Worm (Caenorhabditis elegans) whole organism, mixed stage, embryonic: ENCODE results near the gene Y51B9A.7.

Experiments
- M03D4.4 ChIP-seq: sonication (generic microtip); optimal IDR thresholded peaks from 2 replicates; lab custom pipeline; 2017; ENCODE audit warnings: mild to moderate bottlenecking, missing genetic modification characterization, missing compliant biosample characterization
- bed-3 ChIP-seq: fragments of 200-800 bp; sonication (Bioruptor generic); optimal IDR thresholded peaks from 3 replicates; lab custom pipeline; 2018; ENCODE audit warnings: mild to moderate bottlenecking, missing genetic modification characterization, moderate library complexity, missing compliant biosample characterization
- blmp-1 ChIP-seq: fragments of 150-350 bp; optimal IDR thresholded peaks from 2 replicates; lab custom pipeline; 2014; ENCODE audit warnings: missing biosample characterization, missing genetic modification characterization
- ceh-43 ChIP-seq: fragments of 200-800 bp; sonication (Bioruptor generic); optimal IDR thresholded peaks from 2 replicates; lab custom pipeline; 2018; ENCODE audit warnings: mild to moderate bottlenecking, missing genetic modification characterization, moderate library complexity, missing compliant biosample characterization
- ceh-83 ChIP-seq: fragments of 200-800 bp; sonication (Bioruptor generic); optimal IDR thresholded peaks from 2 replicates; lab custom pipeline; 2018; ENCODE audit warnings: mild to moderate bottlenecking, missing genetic modification characterization, missing compliant biosample characterization
- ces-1 ChIP-seq: fragments of 150-350 bp; optimal IDR thresholded peaks from 2 replicates; lab custom pipeline; 2014; ENCODE audit warnings: missing biosample characterization, missing genetic modification reagents, missing genetic modification characterization
- cnd-1 ChIP-seq: fragments of 200-800 bp; sonication (Bioruptor generic); optimal IDR thresholded peaks from 2 replicates; lab custom pipeline; 2018; ENCODE audit warnings: mild to moderate bottlenecking, missing genetic modification characterization, missing compliant biosample characterization
- drap-1 ChIP-seq: fragments of 200-800 bp; sonication (Bioruptor generic); optimal IDR thresholded peaks from 3 replicates; lab custom pipeline; 2018; ENCODE audit warnings: mild to moderate bottlenecking, missing genetic modification characterization, missing compliant biosample characterization
- elt-3 ChIP-seq: fragments of 150-350 bp; optimal IDR thresholded peaks from 2 replicates; lab custom pipeline; 2014; ENCODE audit warnings: missing biosample characterization, missing genetic modification characterization
- flh-1 ChIP-seq: fragments of 200-800 bp; sonication (Bioruptor generic); optimal IDR thresholded peaks from 2 replicates; lab custom pipeline; 2018; ENCODE audit warnings: mild to moderate bottlenecking, missing genetic modification characterization, moderate library complexity, missing compliant biosample characterization
- ham-2 ChIP-seq: fragments of 200-800 bp; sonication (Bioruptor generic); optimal IDR thresholded peaks from 2 replicates; lab custom pipeline; 2018; ENCODE audit warnings: mild to moderate bottlenecking, missing genetic modification characterization, missing compliant biosample characterization
- hlh-1 ChIP-seq: fragments of 150-350 bp; optimal IDR thresholded peaks from 2 replicates; lab custom pipeline; 2014; ENCODE audit warnings: missing biosample characterization, missing genetic modification reagents, missing genetic modification characterization
- lin-13 ChIP-seq: fragments of 150-350 bp; optimal IDR thresholded peaks from 2 replicates; lab custom pipeline; 2014; ENCODE audit warnings: missing biosample characterization, missing genetic modification characterization
- lin-32 ChIP-seq: fragments of 200-800 bp; sonication (Bioruptor generic); optimal IDR thresholded peaks from 2 replicates; lab custom pipeline; 2018; ENCODE audit warnings: mild to moderate bottlenecking, missing genetic modification characterization, missing compliant biosample characterization
- lsy-2 ChIP-seq: fragments of 150-350 bp; optimal IDR thresholded peaks from 2 replicates; lab custom pipeline; 2014; ENCODE audit warnings: missing biosample characterization, missing genetic modification characterization
- mab-5 ChIP-seq: fragments of 150-350 bp; optimal IDR thresholded peaks from 2 replicates; lab custom pipeline; 2014; ENCODE audit warnings: missing biosample characterization, missing genetic modification characterization
- mep-1 ChIP-seq: fragments of 150-350 bp; optimal IDR thresholded peaks from 2 replicates; lab custom pipeline; 2017; ENCODE audit warnings: missing biosample characterization, missing genetic modification reagents, missing genetic modification characterization, inconsistent platforms
- mls-2 ChIP-seq: sonication (generic microtip); optimal IDR thresholded peaks from 2 replicates; lab custom pipeline; 2016; ENCODE audit warnings: mild to moderate bottlenecking, missing genetic modification characterization, moderate library complexity, missing compliant biosample characterization
- nhr-12 ChIP-seq: fragments of 150-350 bp; optimal IDR thresholded peaks from 2 replicates; lab custom pipeline; 2014; ENCODE audit warnings: missing biosample characterization, missing genetic modification characterization
- nhr-2 ChIP-seq: fragments of 150-350 bp; optimal IDR thresholded peaks from 2 replicates; lab custom pipeline; 2014; ENCODE audit warnings: missing biosample characterization, missing genetic modification characterization
- nhr-76 ChIP-seq: sonication (generic microtip); optimal IDR thresholded peaks from 2 replicates; lab custom pipeline; 2017; ENCODE audit warnings: missing biosample characterization, missing genetic modification characterization
- pha-4 ChIP-seq: fragments of 150-350 bp; optimal IDR thresholded peaks from 2 replicates; lab custom pipeline; 2018; ENCODE audit warnings: missing biosample characterization, missing genetic modification reagents, missing genetic modification characterization
- sem-2 ChIP-seq: fragments of 200-800 bp; sonication (Bioruptor generic); optimal IDR thresholded peaks from 2 replicates; lab custom pipeline; 2018; ENCODE audit warnings: mild to moderate bottlenecking, missing genetic modification characterization, missing compliant biosample characterization
- sptf-1 ChIP-seq: sonication (generic microtip); optimal IDR thresholded peaks from 2 replicates; lab custom pipeline; 2017; ENCODE audit warnings: mild to moderate bottlenecking, missing genetic modification characterization, moderate library complexity, missing compliant biosample characterization
- tbx-8 ChIP-seq: fragments of 200-800 bp; sonication (Bioruptor generic); optimal IDR thresholded peaks from 2 replicates; lab custom pipeline; 2018; ENCODE audit warnings: mild to moderate bottlenecking, missing genetic modification characterization, moderate library complexity, missing compliant biosample characterization
- unc-120 ChIP-seq: sonication (generic microtip); optimal IDR thresholded peaks from 2 replicates; lab custom pipeline; 2017; ENCODE audit warnings: missing genetic modification characterization, missing compliant biosample characterization; ENCODE audit not compliant: poor library complexity, severe bottlenecking
- unc-39 ChIP-seq: fragments of 150-350 bp; optimal IDR thresholded peaks from 2 replicates; lab custom pipeline; 2014; ENCODE audit warnings: missing biosample characterization, missing genetic modification characterization
- unc-62 ChIP-seq: fragments of 150-350 bp; optimal IDR thresholded peaks from 2 replicates; lab custom pipeline; 2014; ENCODE audit warnings: missing biosample characterization, missing genetic modification reagents, missing genetic modification characterization
- zip-8 ChIP-seq: fragments of 150-350 bp; optimal IDR thresholded peaks from 2 replicates; lab custom pipeline; 2014; ENCODE audit warnings: missing biosample characterization, missing genetic modification characterization
- ztf-11 ChIP-seq: fragments of 150-350 bp; optimal IDR thresholded peaks from 2 replicates; lab custom pipeline; 2014; ENCODE audit warnings: missing biosample characterization, missing genetic modification characterization

Gene Y51B9A.7

ce11 chrII:9436009-9436408, 36.2 kb downstream of the Y51B9A.7 start, which contains the start of gene kin-16:
Gene kin-16 (minus strand): TSS chrII:9436109.
- no peak for TF ChIP-seq nhr-2 (tag; lab: Kevin White, UChicago)
- TF ChIP-seq M03D4.4 (tag; lab: Kevin White, UChicago) = no peak
- no peak for TF ChIP-seq sem-2
- no peak for TF ChIP-seq tbx-8 (GFP tag; lab: Kevin White, UChicago)
- no peak for TF ChIP-seq unc-39 (tag; lab: Kevin White, UChicago)

ce11 chrII:9438227-9438626, 38.4 kb downstream of the Y51B9A.7 start, which contains the start of gene chil-13:
Gene chil-13 (minus strand): TSS chrII:9438327.
- TF ChIP-seq sptf-1 (tag; lab: Kevin White, UChicago) (no peak), flh-1 (GFP tag; lab: Kevin White, UChicago) (no peak)

- TF ChIP-seq ceh-83 (no peak), sem-2 (no peak), ham-2 (GFP tag; lab: Kevin White, UChicago) (no peak), M03D4.4 (tag; lab: Kevin White, UChicago) (no peak)
Measured at ce11 chrII:9438853-9439252, 39.0 kb downstream of the Y51B9A.7 start.

- TF ChIP-seq mep-1 (tag; lab: Kevin White, UChicago) (no peak), lsy-2 (tag; lab: Kevin White, UChicago) (no peak), nhr-76 (tag; lab: Kevin White, UChicago) (no peak)
Measured at ce11 chrII:9440060-9440459, 40.2 kb downstream of the Y51B9A.7 start, which contains the start of gene chil-17. Gene chil-17 (minus strand): TSS chrII:9440160.

- TF ChIP-seq pha-4 (no peak), nhr-12 (no peak), ces-1 (no peak), bed-3 (no peak), lsy-2 (tag; lab: Kevin White, UChicago) (no peak), lin-13 (no peak), hlh-1 (tag; lab: Kevin White, UChicago) (no peak), sem-2 (no peak), M03D4.4 (tag; lab: Kevin White, UChicago) (no peak), ztf-11 (tag; lab: Kevin White, UChicago) (no peak), zip-8 (tag; lab: Kevin White, UChicago) (no peak), unc-62 (no peak), mab-5 (tag; lab: Kevin White, UChicago) (no peak), unc-120 (tag; lab: Kevin White, UChicago) (no peak)
Measured at ce11 chrII:9441838-9442237, 42.0 kb downstream of the Y51B9A.7 start, which contains the start of gene chil-16. Gene chil-16 (minus strand): TSS chrII:9441938.

ce11 chrII:9443522-9443921, 43.7 kb downstream of the Y51B9A.7 start, which contains the start of gene chil-15:
Gene chil-15 (minus strand): TSS chrII:9443622.
- no peak for TF ChIP-seq hlh-1 (tag; lab: Kevin White, UChicago)
- TF ChIP-seq nhr-2 (tag; lab: Kevin White, UChicago) = no peak
- TF ChIP-seq pha-4 = no peak
- TF ChIP-seq drap-1 = no peak

- no peak for TF ChIP-seq cnd-1 (tag; lab: Kevin White, UChicago)
- no peak for TF ChIP-seq blmp-1
- no peak for TF ChIP-seq tbx-8 (GFP tag; lab: Kevin White, UChicago)
- TF ChIP-seq flh-1 (GFP tag; lab: Kevin White, UChicago) = no peak
- TF ChIP-seq sem-2 = no peak
- no peak for TF ChIP-seq nhr-2 (tag; lab: Kevin White, UChicago)
- TF ChIP-seq lin-32 (GFP tag; lab: Kevin White, UChicago) = no peak
- no peak for TF ChIP-seq mls-2 (tag; lab: Kevin White, UChicago)
- TF ChIP-seq ceh-43 (GFP tag; lab: Kevin White, UChicago) = no peak
- TF ChIP-seq mab-5 (tag; lab: Kevin White, UChicago) = no peak
- TF ChIP-seq elt-3 = no peak
- TF ChIP-seq M03D4.4 (tag; lab: Kevin White, UChicago) = no peak
- TF ChIP-seq unc-39 (tag; lab: Kevin White, UChicago) = no peak
- no peak for TF ChIP-seq ces-1
Measured at ce11 chrII:9445368-9445767, 45.5 kb downstream of the Y51B9A.7 start, which contains the start of gene R09D1.13. Gene R09D1.13 (minus strand): TSS chrII:9445468.
